Fruit fly (Drosophila melanogaster): ENCODE measurements around the gene CG33725.

- TF ChIP-seq ara (GFP tag; IDR thresholded peaks at IDR 0.05) (peak; percentile 57; the same call in 1 of the 2 replicates), CG18619 (GFP tag; optimal IDR thresholded peaks at IDR 0.05) (peak; percentile 16)
These were observed 14.4 kb upstream of the CG33725 start, which contains the start of gene eyg for dm6 chr3L:12468016-12468415.
